1 fruit fly cellular context compared by ENCODE assay signal in genomic region chrX:3677156-3677846, dm6.
TF ChIP-seq lines count a peak whose summit lies in the region.

No protein-coding gene starts in this region.

TF ChIP-seq in whole organism, embryonic, 481 proteins besides CTCF, POLR2A, EP300 and RAD21 (continued from another document):
- TF ChIP-seq CG32772 (GFP tag; IDR thresholded peaks at IDR 0.05; lab: Robert Waterston, UW) (no peak), lmd (GFP tag; IDR thresholded peaks at IDR 0.05; lab: Robert Waterston, UW) (no peak), dan (GFP tag; IDR thresholded peaks at IDR 0.05; lab: Robert Waterston, UW) (no peak), Dfd (GFP tag; optimal IDR thresholded peaks at IDR 0.05; lab: Kevin White, UChicago) (no peak), az2 (GFP tag; optimal IDR thresholded peaks at IDR 0.05; lab: Kevin White, UChicago) (no peak), CG4360 (GFP tag; IDR thresholded peaks at IDR 0.05; lab: Robert Waterston, UW) (peak; percentile 39; the same call in 1 of the 2 replicates), pzg (GFP tag; optimal IDR thresholded peaks at IDR 0.05; lab: Kevin White, UChicago) (no peak), Eip74EF (GFP tag; optimal IDR thresholded peaks at IDR 0.05; lab: Kevin White, UChicago) (no peak), CrebB (tag; optimal IDR thresholded peaks at IDR 0.05; lab: Kevin White, UChicago) (no peak), disco-r (GFP tag; optimal IDR thresholded peaks at IDR 0.05; lab: Kevin White, UChicago) (no peak), repo (GFP tag; optimal IDR thresholded peaks at IDR 0.05; lab: Kevin White, UChicago) (no peak), CG17802 (tag; optimal IDR thresholded peaks at IDR 0.05; lab: Kevin White, UChicago) (no peak), CG17829 (tag; optimal IDR thresholded peaks at IDR 0.05; lab: Kevin White, UChicago) (no peak), ttk (GFP tag; IDR thresholded peaks at IDR 0.05; lab: Robert Waterston, UW) (no peak), twi (tag; optimal IDR thresholded peaks at IDR 0.05; lab: Kevin White, UChicago) (no peak), Fer2 (tag; optimal IDR thresholded peaks at IDR 0.05; lab: Kevin White, UChicago) (no peak), CG4707 (GFP tag; optimal IDR thresholded peaks at IDR 0.05; lab: Kevin White, UChicago) (no peak), Lim3 (GFP tag; IDR thresholded peaks at IDR 0.05; lab: Robert Waterston, UW) (no peak), HLH54F (GFP tag; optimal IDR thresholded peaks at IDR 0.05; lab: Kevin White, UChicago) (no peak), Stat92E (GFP tag; optimal IDR thresholded peaks at IDR 0.05; lab: Kevin White, UChicago) (peak in 1 of 3 experiments; percentile 4), odd (GFP tag; optimal IDR thresholded peaks at IDR 0.05; lab: Kevin White, UChicago) (no peak), Taf1 (GFP tag; IDR thresholded peaks at IDR 0.05; lab: Robert Waterston, UW) (no peak), klu (GFP tag; IDR thresholded peaks at IDR 0.05; lab: Robert Waterston, UW) (peak; percentile 75), pros (GFP tag; optimal IDR thresholded peaks at IDR 0.05; lab: Kevin White, UChicago) (peak; percentile 63), gce (GFP tag; IDR thresholded peaks at IDR 0.05; lab: Robert Waterston, UW) (no peak), lov (optimal IDR thresholded peaks at IDR 0.05; lab: Kevin White, UChicago) (no peak), lov (GFP tag; IDR thresholded peaks at IDR 0.05; lab: Robert Waterston, UW) (no peak), CG32532 (GFP tag; IDR thresholded peaks at IDR 0.05; lab: Robert Waterston, UW) (no peak), ci (GFP tag; IDR thresholded peaks at IDR 0.05; lab: Robert Waterston, UW) (peak; percentile 59; the same call in 2 of the 3 replicates), CG17361 (GFP tag; IDR thresholded peaks at IDR 0.05; lab: Robert Waterston, UW) (no peak), Med (GFP tag; lab: Kevin White, UChicago) (peak; percentile 87), lola (GFP tag; optimal IDR thresholded peaks at IDR 0.05; lab: Kevin White, UChicago) (no peak), CG7839 (tag; optimal IDR thresholded peaks at IDR 0.05; lab: Kevin White, UChicago) (no peak), CG30431 (GFP tag; optimal IDR thresholded peaks at IDR 0.05; lab: Kevin White, UChicago) (no peak), bab2 (GFP tag; optimal IDR thresholded peaks at IDR 0.05; lab: Kevin White, UChicago) (no peak), CG6175 (GFP tag; IDR thresholded peaks at IDR 0.05; lab: Robert Waterston, UW) (no peak), Rx (GFP tag; IDR thresholded peaks at IDR 0.05; lab: Robert Waterston, UW) (no peak), zen2 (GFP tag; IDR thresholded peaks at IDR 0.05; lab: Robert Waterston, UW; ENCODE audit: partially characterized antibody) (0 out of 3 replicates have a peak, but pooled peaks have one; percentile 35), peb (GFP tag; IDR thresholded peaks at IDR 0.05; lab: Robert Waterston, UW) (no peak), CG12071 (GFP tag; optimal IDR thresholded peaks at IDR 0.05; lab: Kevin White, UChicago) (peak; percentile 63), Ravus (GFP tag; IDR thresholded peaks at IDR 0.05; lab: Robert Waterston, UW) (no peak), B-H1 (GFP tag; IDR thresholded peaks at IDR 0.05; lab: Robert Waterston, UW) (no peak), CG1602 (GFP tag; optimal IDR thresholded peaks at IDR 0.05; lab: Kevin White, UChicago) (no peak), CG13123 (GFP tag; optimal IDR thresholded peaks at IDR 0.05; lab: Kevin White, UChicago) (no peak), stc (GFP tag; IDR thresholded peaks at IDR 0.05; lab: Robert Waterston, UW) (no peak), CG3407 (GFP tag; optimal IDR thresholded peaks at IDR 0.05; lab: Kevin White, UChicago) (no peak), Trl (optimal IDR thresholded peaks at IDR 0.05; lab: Kevin White, UChicago) (peak; percentile 93 to 94), Trl (GFP tag; optimal IDR thresholded peaks at IDR 0.05; lab: Kevin White, UChicago) (peak; percentile 13), CG10543 (GFP tag; optimal IDR thresholded peaks at IDR 0.05; lab: Kevin White, UChicago) (no peak), pb (GFP tag; optimal IDR thresholded peaks at IDR 0.05; lab: Kevin White, UChicago) (no peak), CG8290 (GFP tag; optimal IDR thresholded peaks at IDR 0.05; lab: Kevin White, UChicago) (no peak), CG8290 (tag; optimal IDR thresholded peaks at IDR 0.05; lab: Kevin White, UChicago) (peak in 1 of 2 experiments; percentile 62), br (optimal IDR thresholded peaks at IDR 0.05; lab: Kevin White, UChicago) (no peak), CG15696 (tag; optimal IDR thresholded peaks at IDR 0.05; lab: Kevin White, UChicago) (no peak), Antp (GFP tag; optimal IDR thresholded peaks at IDR 0.05; lab: Kevin White, UChicago) (no peak), Hey (tag; optimal IDR thresholded peaks at IDR 0.05; lab: Kevin White, UChicago) (no peak)
TF ChIP-seq in whole organism, embryonic: peak in this region for 34.
